Worm (Caenorhabditis elegans) whole organism, L4 larva: ENCODE measurements around the gene F34D10.9.

Experiments used
- Y105C5A.15 ChIP-seq: fragments of 200-800 bp; sonication (Bioruptor generic); IDR thresholded peaks from 2 replicates; pipeline ENCODE4 v1.3.6; 2022; ENCODE audit warnings: missing genetic modification characterization, missing compliant biosample characterization
- daf-8 ChIP-seq: fragments of 200-800 bp; sonication (Bioruptor generic); IDR thresholded peaks from 2 replicates; pipeline ENCODE4 v1.3.6; 2022; ENCODE audit warnings: missing genetic modification characterization, missing compliant biosample characterization
- nhr-25 ChIP-seq: sonication (generic microtip); optimal IDR thresholded peaks from 2 replicates; lab custom pipeline; 2017; ENCODE audit warnings: missing genetic modification characterization, mild to moderate bottlenecking, missing compliant biosample characterization, antibody characterized with exemption, moderate library complexity, borderline replicate concordance; ENCODE audit not compliant: insufficient read depth

- no peak for TF ChIP-seq daf-8 (GFP tag; lab: Robert Waterston, UW)
- TF ChIP-seq nhr-25 = no peak
- no peak for TF ChIP-seq Y105C5A.15 (GFP tag; lab: Robert Waterston, UW)
Observed at ce11 chrIII:3681351-3681938, 48.0 kb downstream of the F34D10.9 start.
